Fruit fly (Drosophila melanogaster) S2 (cell line): ENCODE results near the gene GNBP1.

ENCODE experiments used
- CG8478 ChIP-seq: fragments of >200 bp; optimal IDR thresholded peaks from 2 replicates; lab custom pipeline; 2018
- CTCF ChIP-seq, 2 experiments: fragments of >200 bp; optimal IDR thresholded peaks; 2 replicates each; lab custom pipeline; 2018

dm6 chr3L:18626451-18627079 is 49.0 kb upstream of the GNBP1 start:
- TF ChIP-seq CG8478 (lab: Kevin White, UChicago), result no peak
- no peak for TF ChIP-seq CTCF (optimal IDR thresholded peaks at IDR 0.05; lab: Kevin White, UChicago)
